Worm (Caenorhabditis elegans) whole organism, L4 larva: ENCODE data around the gene srh-266.

Experiments used
- ZK546.5 ChIP-seq, 2 experiments: sonication (generic microtip); optimal IDR thresholded peaks; 2 replicates each; lab custom pipeline; 2017; ENCODE audit warnings: missing biosample characterization in 2 of 2, missing genetic modification characterization in 2 of 2
- cey-2 ChIP-seq: sonication (generic microtip); optimal IDR thresholded peaks from 3 replicates; lab custom pipeline; 2017; ENCODE audit warnings: missing genetic modification characterization, mild to moderate bottlenecking, missing compliant biosample characterization, antibody characterized with exemption, borderline replicate concordance; ENCODE audit not compliant: insufficient read depth
- dmd-9 ChIP-seq: fragments of 200-800 bp; sonication (Bioruptor generic); IDR thresholded peaks from 2 replicates; pipeline ENCODE4 v1.3.6; 2022; ENCODE audit warnings: missing genetic modification reagents, missing genetic modification characterization, missing compliant biosample characterization
- dve-1 ChIP-seq: sonication (generic microtip); optimal IDR thresholded peaks from 2 replicates; lab custom pipeline; 2017; ENCODE audit warnings: antibody characterized with exemption, mild to moderate bottlenecking, missing genetic modification characterization, missing compliant biosample characterization; ENCODE audit not compliant: insufficient read depth
- mdl-1 ChIP-seq, 2 experiments: fragments of 150-350 bp in 1 of 2; sonication (generic microtip) in 1 of 2; optimal IDR thresholded peaks; 2 replicates each; lab custom pipeline; 2014 to 2017; ENCODE audit warnings: missing biosample characterization in 2 of 2, missing genetic modification characterization in 2 of 2
- nhr-42 ChIP-seq: fragments of 200-800 bp; sonication (Bioruptor generic); IDR thresholded peaks from 2 replicates; pipeline ENCODE4 v1.3.6; 2022; ENCODE audit warnings: missing genetic modification characterization, missing compliant biosample characterization

DNA sequence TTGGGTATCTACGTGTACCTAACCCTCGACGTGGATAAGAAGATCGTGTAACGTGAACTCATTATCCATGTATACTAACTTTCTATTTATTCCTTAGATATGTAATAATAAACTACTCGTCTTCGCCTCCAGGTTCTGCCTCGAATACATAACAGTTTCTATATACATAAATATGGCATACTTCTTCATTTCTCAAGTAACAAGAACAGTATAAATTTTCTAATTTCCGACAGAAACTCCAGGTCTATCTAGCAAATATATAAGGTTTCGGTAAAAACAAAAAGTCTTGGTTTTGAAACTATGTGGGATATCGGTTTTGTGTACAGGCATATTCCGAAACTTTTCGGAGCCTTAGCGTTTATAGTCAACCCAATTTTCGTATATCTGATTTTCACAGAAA, 26.3 kb upstream of the srh-266 start, which contains the start of gene srj-37:
- TF ChIP-seq ZK546.5 (tag; optimal IDR thresholded peaks at IDR 0.05; lab: Kevin White, UChicago), result no peak
- TF ChIP-seq cey-2 (tag; lab: Kevin White, UChicago), result no peak
- TF ChIP-seq nhr-42 (GFP tag; lab: Robert Waterston, UW), result no peak
- TF ChIP-seq mdl-1 (tag; optimal IDR thresholded peaks at IDR 0.05; lab: Kevin White, UChicago), result no peak
- no peak for TF ChIP-seq dve-1
- no peak for TF ChIP-seq dmd-9 (GFP tag; lab: Robert Waterston, UW)
